Fruit fly (Drosophila melanogaster) whole organism, embryonic: ENCODE measurements around the gene ph-d.

Experiments
- Bdp1 ChIP-seq: fragments of 200-800 bp; sonication (Bioruptor generic); optimal IDR thresholded peaks from 3 replicates; lab custom pipeline; 2016; ENCODE audit warnings: missing biosample characterization, missing genetic modification characterization
- CG10147 ChIP-seq: fragments of 200-800 bp; sonication (Bioruptor generic); optimal IDR thresholded peaks from 2 replicates; lab custom pipeline; 2019; ENCODE audit warnings: missing biosample characterization, mild to moderate bottlenecking, missing genetic modification characterization, moderate library complexity
- CG10267 ChIP-seq: fragments of 200-800 bp; sonication (Bioruptor generic); optimal IDR thresholded peaks from 2 replicates; lab custom pipeline; 2018; ENCODE audit warnings: missing biosample characterization, mild to moderate bottlenecking, missing genetic modification characterization, moderate library complexity
- CG10543 ChIP-seq: fragments of 200-800 bp; sonication (Bioruptor generic); optimal IDR thresholded peaks from 3 replicates; lab custom pipeline; 2017; ENCODE audit warnings: missing biosample characterization, mild to moderate bottlenecking, missing genetic modification characterization, moderate library complexity
- CG11085 ChIP-seq: fragments of 200-800 bp; sonication (Bioruptor generic); IDR thresholded peaks from 2 replicates; pipeline ENCODE4 v1.3.6; 2022; ENCODE audit warnings: missing biosample characterization, missing genetic modification characterization
- CG11723 ChIP-seq: fragments of 200-800 bp; sonication (Bioruptor generic); optimal IDR thresholded peaks from 2 replicates; lab custom pipeline; 2017; ENCODE audit warnings: missing biosample characterization, mild to moderate bottlenecking, missing genetic modification characterization
- CG1233 ChIP-seq: fragments of 200-800 bp; sonication (Bioruptor generic); optimal IDR thresholded peaks from 4 replicates; lab custom pipeline; 2018; ENCODE audit warnings: missing biosample characterization, mild to moderate bottlenecking, missing genetic modification characterization
- CG15479 ChIP-seq: fragments of 200-800 bp; sonication (Bioruptor generic); optimal IDR thresholded peaks from 3 replicates; lab custom pipeline; 2019; ENCODE audit warnings: missing biosample characterization, mild to moderate bottlenecking, missing genetic modification characterization, moderate library complexity
- CG16863 ChIP-seq: fragments of 200-800 bp; sonication (Bioruptor generic); optimal IDR thresholded peaks from 3 replicates; lab custom pipeline; 2016; ENCODE audit warnings: missing biosample characterization, missing genetic modification characterization
- CG17359 ChIP-seq: fragments of 200-800 bp; sonication (Bioruptor generic); optimal IDR thresholded peaks from 3 replicates; lab custom pipeline; 2018; ENCODE audit warnings: missing biosample characterization, mild to moderate bottlenecking, missing genetic modification characterization, moderate library complexity
- CG1832 ChIP-seq: fragments of 200-800 bp; sonication (Bioruptor generic); optimal IDR thresholded peaks from 2 replicates; lab custom pipeline; 2017; ENCODE audit warnings: missing biosample characterization, mild to moderate bottlenecking, missing genetic modification characterization, inconsistent platforms
- CG30403 ChIP-seq: fragments of 200-800 bp; sonication (Bioruptor generic); optimal IDR thresholded peaks from 3 replicates; lab custom pipeline; 2016; ENCODE audit warnings: missing biosample characterization, missing genetic modification characterization
- CG34224 ChIP-seq: fragments of 200-800 bp; sonication (Bioruptor generic); IDR thresholded peaks from 3 replicates; pipeline ENCODE4 v1.3.6; 2022; ENCODE audit warnings: missing biosample characterization, missing genetic modification characterization; ENCODE audit not compliant: partially characterized antibody
- CG5180 ChIP-seq: fragments of 200-800 bp; sonication (Bioruptor generic); optimal IDR thresholded peaks from 3 replicates; lab custom pipeline; 2017; ENCODE audit warnings: missing biosample characterization, missing genetic modification characterization, mild to moderate bottlenecking, moderate library complexity, missing genetic modification reagents
- CG5953 ChIP-seq: fragments of 200-800 bp; sonication (Bioruptor generic); IDR thresholded peaks from 2 replicates; pipeline ENCODE4 v1.3.6; 2022; ENCODE audit warnings: missing biosample characterization, missing genetic modification characterization
- CG7556 ChIP-seq: fragments of 200-800 bp; sonication (Bioruptor generic); optimal IDR thresholded peaks from 2 replicates; lab custom pipeline; 2017; ENCODE audit warnings: missing biosample characterization, mild to moderate bottlenecking, missing genetic modification characterization
- CG7839 ChIP-seq: fragments of 200-800 bp; sonication (Bioruptor generic); optimal IDR thresholded peaks from 3 replicates; lab custom pipeline; 2018; ENCODE audit warnings: missing biosample characterization, mild to moderate bottlenecking, missing genetic modification characterization, moderate library complexity
- CG8089 ChIP-seq: fragments of 200-800 bp; sonication (Bioruptor generic); optimal IDR thresholded peaks from 3 replicates; lab custom pipeline; 2016; ENCODE audit warnings: missing biosample characterization, missing genetic modification characterization
- CG8281 ChIP-seq: fragments of 200-800 bp; sonication (Bioruptor generic); optimal IDR thresholded peaks from 2 replicates; lab custom pipeline; 2018; ENCODE audit warnings: missing biosample characterization, mild to moderate bottlenecking, missing genetic modification characterization, moderate library complexity
- D ChIP-seq, 2 experiments: fragments of 200-800 bp in 1 of 2; fragments of >200 bp in 1 of 2; sonication (Bioruptor generic) in 1 of 2; optimal IDR thresholded peaks; 2 replicates in 1 of 2; 3 replicates in 1 of 2; lab custom pipeline; 2017; ENCODE audit warnings: mild to moderate bottlenecking in 1 of 2, missing biosample characterization in 1 of 2, missing genetic modification characterization in 1 of 2, missing genetic modification reagents in 1 of 2
- Drgx ChIP-seq: fragments of 200-800 bp; sonication (Bioruptor generic); IDR thresholded peaks from 2 replicates; pipeline ENCODE4 v1.3.6; 2022; ENCODE audit warnings: missing biosample characterization, missing genetic modification characterization
- Med ChIP-seq: fragments of 200-800 bp; sonication (Bioruptor generic); peaks from one replicate; lab custom pipeline; 2016; ENCODE audit warnings: missing biosample characterization, missing genetic modification characterization, mild to moderate bottlenecking, inconsistent platforms, moderate library complexity
- Mes4 ChIP-seq: fragments of 200-800 bp; sonication (Bioruptor generic); optimal IDR thresholded peaks from 2 replicates; lab custom pipeline; 2016; ENCODE audit warnings: missing biosample characterization, missing genetic modification characterization
- Scr ChIP-seq: fragments of 200-800 bp; sonication (Bioruptor generic); IDR thresholded peaks from 2 replicates; pipeline ENCODE4 v1.3.6; 2022; ENCODE audit warnings: missing biosample characterization, missing genetic modification characterization; ENCODE audit not compliant: partially characterized antibody
- Spps ChIP-seq: fragments of 200-800 bp; sonication (Bioruptor generic); optimal IDR thresholded peaks from 2 replicates; lab custom pipeline; 2018; ENCODE audit warnings: missing biosample characterization, mild to moderate bottlenecking, missing genetic modification characterization
- Ssrp ChIP-seq: fragments of 200-800 bp; sonication (Bioruptor generic); optimal IDR thresholded peaks from 2 replicates; lab custom pipeline; 2018; ENCODE audit warnings: missing biosample characterization, mild to moderate bottlenecking, missing genetic modification characterization, moderate library complexity
- TFAM ChIP-seq: fragments of 200-800 bp; sonication (Bioruptor generic); optimal IDR thresholded peaks from 2 replicates; lab custom pipeline; 2017; ENCODE audit warnings: missing biosample characterization, missing genetic modification characterization, inconsistent platforms
- cas ChIP-seq: fragments of 200-800 bp; sonication (Bioruptor generic); IDR thresholded peaks from 2 replicates; pipeline ENCODE4 v1.3.6; 2022; ENCODE audit warnings: missing biosample characterization, missing genetic modification characterization
- cg ChIP-seq: fragments of 200-800 bp; sonication (Bioruptor generic); optimal IDR thresholded peaks from 3 replicates; lab custom pipeline; 2019; ENCODE audit warnings: missing biosample characterization, mild to moderate bottlenecking, missing genetic modification characterization, moderate library complexity
- chif ChIP-seq, 2 experiments: fragments of 200-800 bp; sonication (Bioruptor generic); optimal IDR thresholded peaks; 3 replicates each; lab custom pipeline; 2016; ENCODE audit warnings: missing biosample characterization in 2 of 2, missing genetic modification characterization in 2 of 2
- danr ChIP-seq: fragments of 200-800 bp; sonication (Bioruptor generic); IDR thresholded peaks from 2 replicates; pipeline ENCODE4 v1.3.6; 2022; ENCODE audit warnings: missing biosample characterization, missing genetic modification characterization
- dm ChIP-seq: fragments of 200-800 bp; sonication (Bioruptor generic); optimal IDR thresholded peaks from 3 replicates; lab custom pipeline; 2016; ENCODE audit warnings: missing biosample characterization, missing genetic modification characterization
- dmrt11E ChIP-seq: fragments of 200-800 bp; sonication (Bioruptor generic); optimal IDR thresholded peaks from 3 replicates; lab custom pipeline; 2018; ENCODE audit warnings: missing biosample characterization, mild to moderate bottlenecking, missing genetic modification characterization, moderate library complexity
- dpn ChIP-seq, 2 experiments: fragments of 200-800 bp; sonication (Bioruptor generic); optimal IDR thresholded peaks; 3 replicates each; lab custom pipeline; 2016; ENCODE audit warnings: missing biosample characterization in 2 of 2, missing genetic modification characterization in 2 of 2
- dysf ChIP-seq: fragments of 200-800 bp; sonication (Bioruptor generic); IDR thresholded peaks from 3 replicates; pipeline ENCODE4 v1.3.6; 2022; ENCODE audit warnings: missing biosample characterization, missing genetic modification characterization
- ind ChIP-seq: fragments of 200-800 bp; sonication (Bioruptor generic); optimal IDR thresholded peaks from 3 replicates; lab custom pipeline; 2016; ENCODE audit warnings: missing biosample characterization, missing genetic modification characterization
- jumu ChIP-seq: fragments of 200-800 bp; sonication (Bioruptor generic); optimal IDR thresholded peaks from 3 replicates; lab custom pipeline; 2016; ENCODE audit warnings: missing biosample characterization, missing genetic modification characterization
- ken ChIP-seq: fragments of 200-800 bp; sonication (Bioruptor generic); IDR thresholded peaks from 3 replicates; pipeline ENCODE4 v1.3.6; 2022; ENCODE audit warnings: missing biosample characterization, missing genetic modification characterization
- knrl ChIP-seq: fragments of 200-800 bp; sonication (Bioruptor generic); IDR thresholded peaks from 3 replicates; pipeline ENCODE4 v1.3.6; 2022; ENCODE audit warnings: missing biosample characterization, missing genetic modification characterization; ENCODE audit not compliant: partially characterized antibody
- lilli ChIP-seq: fragments of 200-800 bp; sonication (Bioruptor generic); optimal IDR thresholded peaks from 3 replicates; lab custom pipeline; 2016; ENCODE audit warnings: missing biosample characterization, missing genetic modification characterization
- nom ChIP-seq: fragments of 200-800 bp; sonication (Bioruptor generic); optimal IDR thresholded peaks from 2 replicates; lab custom pipeline; 2017; ENCODE audit warnings: missing biosample characterization, missing genetic modification characterization, mild to moderate bottlenecking, moderate library complexity, missing genetic modification reagents
- repo ChIP-seq: fragments of 200-800 bp; sonication (Bioruptor generic); optimal IDR thresholded peaks from 2 replicates; lab custom pipeline; 2016; ENCODE audit warnings: missing biosample characterization, missing genetic modification characterization
- sens ChIP-seq: fragments of 200-800 bp; sonication (Bioruptor generic); peaks from one replicate; lab custom pipeline; 2016; ENCODE audit warnings: missing biosample characterization, missing genetic modification characterization
- shn ChIP-seq: fragments of 200-800 bp; sonication (Bioruptor generic); optimal IDR thresholded peaks from 3 replicates; lab custom pipeline; 2016; ENCODE audit warnings: missing biosample characterization, missing genetic modification characterization
- sima ChIP-seq: fragments of 200-800 bp; sonication (Bioruptor generic); optimal IDR thresholded peaks from 2 replicates; lab custom pipeline; 2016; ENCODE audit warnings: missing biosample characterization, missing genetic modification characterization
- ssp ChIP-seq: fragments of 200-800 bp; sonication (Bioruptor generic); IDR thresholded peaks from 2 replicates; pipeline ENCODE4 v1.3.6; 2022; ENCODE audit warnings: missing biosample characterization, missing genetic modification characterization
- vfl ChIP-seq: fragments of 200-800 bp; sonication (Bioruptor generic); optimal IDR thresholded peaks from 2 replicates; lab custom pipeline; 2016; ENCODE audit warnings: missing biosample characterization, missing genetic modification characterization
- wek ChIP-seq: fragments of 200-800 bp; sonication (Bioruptor generic); optimal IDR thresholded peaks from 3 replicates; lab custom pipeline; 2018; ENCODE audit warnings: missing biosample characterization, mild to moderate bottlenecking, missing genetic modification characterization, moderate library complexity
- wor ChIP-seq: fragments of 200-800 bp; sonication (Bioruptor generic); IDR thresholded peaks from 2 replicates; pipeline ENCODE4 v1.3.6; 2022; ENCODE audit warnings: missing biosample characterization, missing genetic modification characterization
- zfh1 ChIP-seq: fragments of 200-800 bp; sonication (Bioruptor generic); IDR thresholded peaks from 3 replicates; pipeline ENCODE4 v1.3.6; 2022; ENCODE audit warnings: missing biosample characterization, missing genetic modification characterization

The ph-d gene

DNA sequence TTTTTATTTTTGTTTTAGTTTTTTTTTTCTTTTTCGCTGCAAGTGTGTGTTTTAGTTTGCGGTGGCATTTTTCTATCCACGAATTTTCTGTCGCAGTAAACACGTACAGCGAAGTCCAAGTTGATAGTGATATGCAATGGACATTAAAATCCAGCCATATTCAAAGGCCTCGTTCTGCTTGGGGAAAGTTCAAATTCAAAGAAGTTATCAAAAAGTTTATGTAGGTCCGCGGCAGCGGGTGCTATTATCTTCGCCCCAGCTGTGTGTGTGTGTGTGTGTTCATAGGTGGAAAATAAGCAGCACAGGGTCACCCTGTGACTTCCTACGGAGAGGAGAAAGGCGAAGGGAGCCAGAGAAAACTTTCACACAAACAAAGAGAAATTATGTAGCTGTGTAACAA is 35.6 kb downstream of the ph-d start (continued):
- TF ChIP-seq CG30403 (GFP tag; lab: Kevin White, UChicago) (peak; percentile 55), wor (GFP tag; lab: Robert Waterston, UW) (peak; percentile 76), Drgx (GFP tag; lab: Robert Waterston, UW) (peak; percentile 86), D (optimal IDR thresholded peaks at IDR 0.05; lab: Kevin White, UChicago) (no peak), D (GFP tag; optimal IDR thresholded peaks at IDR 0.05; lab: Kevin White, UChicago) (peak; percentile 44), lilli (GFP tag; lab: Kevin White, UChicago) (peak; percentile 48), wek (GFP tag; lab: Kevin White, UChicago) (peak; percentile 55), nom (no peak), cas (GFP tag; lab: Robert Waterston, UW) (no peak), Bdp1 (GFP tag; lab: Kevin White, UChicago) (no peak), CG8089 (GFP tag; lab: Kevin White, UChicago) (peak; percentile 43), CG34224 (GFP tag; lab: Robert Waterston, UW) (no peak), CG1832 (GFP tag; lab: Kevin White, UChicago) (no peak), vfl (GFP tag; lab: Kevin White, UChicago) (no peak), CG11723 (GFP tag; lab: Kevin White, UChicago) (peak; percentile 51), CG11085 (no peak), shn (GFP tag; lab: Kevin White, UChicago) (peak; percentile 5), ken (peak; percentile 82), CG15479 (GFP tag; lab: Kevin White, UChicago) (no peak), danr (GFP tag; lab: Robert Waterston, UW) (peak; percentile 40; the same call in 1 of the 2 replicates), knrl (GFP tag; lab: Robert Waterston, UW) (no peak), Mes4 (GFP tag; lab: Kevin White, UChicago) (peak; percentile 64), jumu (GFP tag; lab: Kevin White, UChicago) (peak; percentile 62), Scr (no peak), CG7839 (peak; percentile 69), CG5953 (peak; percentile 41; the same call in 1 of the 2 replicates), CG5180 (peak; percentile 12), ssp (GFP tag; lab: Robert Waterston, UW) (peak; percentile 49), dpn (GFP tag; optimal IDR thresholded peaks at IDR 0.05; lab: Kevin White, UChicago) (peak; percentile 24 to 70), ind (GFP tag; lab: Kevin White, UChicago) (peak; percentile 48), CG16863 (peak; percentile 59), CG7556 (peak; percentile 57), CG1233 (GFP tag; lab: Kevin White, UChicago) (peak; percentile 7), CG17359 (tag; lab: Kevin White, UChicago) (peak; percentile 56), zfh1 (GFP tag; lab: Robert Waterston, UW) (peak; percentile 69; the same call in 2 of the 3 replicates), chif (GFP tag; optimal IDR thresholded peaks at IDR 0.05; lab: Kevin White, UChicago) (peak; percentile 42 to 46), dmrt11E (tag; lab: Kevin White, UChicago) (peak; percentile 55), CG10147 (GFP tag; lab: Kevin White, UChicago) (no peak), Spps (tag; lab: Kevin White, UChicago) (no peak), dysf (peak; percentile 62), CG10267 (tag; lab: Kevin White, UChicago) (peak; percentile 5), dm (GFP tag; lab: Kevin White, UChicago) (peak; percentile 52), TFAM (GFP tag; lab: Kevin White, UChicago) (no peak), repo (GFP tag; lab: Kevin White, UChicago) (peak; percentile 9), Med (GFP tag; lab: Kevin White, UChicago) (peak; percentile 89), cg (GFP tag; lab: Kevin White, UChicago) (peak; percentile 44), Ssrp (peak; percentile 44), sens (GFP tag; lab: Kevin White, UChicago) (peak; percentile 82), CG8281 (tag; lab: Kevin White, UChicago) (no peak), CG10543 (GFP tag; lab: Kevin White, UChicago) (no peak), sima (GFP tag; lab: Kevin White, UChicago) (no peak)
